Worm (Caenorhabditis elegans) whole organism, L1 larva: ENCODE measurements around the gene T22F3.12.
A peak's percentile ranks its signal among the peaks of the same experiment; 100 is the strongest.

Experiments used
- C34B4.2 ChIP-seq: sonication (generic microtip); optimal IDR thresholded peaks from 2 replicates; lab custom pipeline; 2017; ENCODE audit warnings: mild to moderate bottlenecking, missing genetic modification characterization, missing compliant biosample characterization
- dpl-1 ChIP-seq, 3 experiments: fragments of 150-350 bp in 2 of 3; sonication (generic microtip) in 1 of 3; optimal IDR thresholded peaks; 2 replicates each; lab custom pipeline; 2014 to 2017; ENCODE audit warnings: missing biosample characterization in 3 of 3, missing genetic modification characterization in 3 of 3, missing genetic modification reagents in 3 of 3
- hlh-17 ChIP-seq: fragments of 200-800 bp; sonication (Bioruptor generic); optimal IDR thresholded peaks from 2 replicates; lab custom pipeline; 2018; ENCODE audit warnings: missing genetic modification characterization, mild to moderate bottlenecking, missing compliant biosample characterization, moderate library complexity, borderline replicate concordance
- lin-39 ChIP-seq: fragments of 150-350 bp; optimal IDR thresholded peaks from 2 replicates; lab custom pipeline; 2014; ENCODE audit warnings: missing biosample characterization, missing genetic modification reagents, missing genetic modification characterization
- lsy-2 ChIP-seq, 2 experiments: fragments of 150-350 bp; optimal IDR thresholded peaks; 2 replicates each; lab custom pipeline; 2014; ENCODE audit warnings: missing biosample characterization in 2 of 2, missing genetic modification characterization in 2 of 2
- nhr-11 ChIP-seq: fragments of 150-350 bp; optimal IDR thresholded peaks from 2 replicates; lab custom pipeline; 2014; ENCODE audit warnings: missing biosample characterization, missing genetic modification characterization
- nhr-237 ChIP-seq: fragments of 150-350 bp; optimal IDR thresholded peaks from 2 replicates; lab custom pipeline; 2014; ENCODE audit warnings: missing biosample characterization, missing genetic modification characterization
- nhr-28 ChIP-seq: fragments of 150-350 bp; optimal IDR thresholded peaks from 2 replicates; lab custom pipeline; 2014; ENCODE audit warnings: missing biosample characterization, missing genetic modification characterization
- nhr-76 ChIP-seq: sonication (generic microtip); optimal IDR thresholded peaks from 2 replicates; lab custom pipeline; 2017; ENCODE audit warnings: missing biosample characterization, missing genetic modification characterization
- rnt-1 ChIP-seq: sonication (generic microtip); optimal IDR thresholded peaks from 2 replicates; lab custom pipeline; 2016; ENCODE audit warnings: mild to moderate bottlenecking, missing genetic modification characterization, moderate library complexity, missing compliant biosample characterization
- unc-62 ChIP-seq: fragments of 150-350 bp; optimal IDR thresholded peaks from 2 replicates; lab custom pipeline; 2014; ENCODE audit warnings: missing biosample characterization, missing genetic modification reagents, missing genetic modification characterization
- ztf-4 ChIP-seq: fragments of 150-350 bp; optimal IDR thresholded peaks from 2 replicates; lab custom pipeline; 2014; ENCODE audit warnings: missing biosample characterization, missing genetic modification characterization

DNA sequence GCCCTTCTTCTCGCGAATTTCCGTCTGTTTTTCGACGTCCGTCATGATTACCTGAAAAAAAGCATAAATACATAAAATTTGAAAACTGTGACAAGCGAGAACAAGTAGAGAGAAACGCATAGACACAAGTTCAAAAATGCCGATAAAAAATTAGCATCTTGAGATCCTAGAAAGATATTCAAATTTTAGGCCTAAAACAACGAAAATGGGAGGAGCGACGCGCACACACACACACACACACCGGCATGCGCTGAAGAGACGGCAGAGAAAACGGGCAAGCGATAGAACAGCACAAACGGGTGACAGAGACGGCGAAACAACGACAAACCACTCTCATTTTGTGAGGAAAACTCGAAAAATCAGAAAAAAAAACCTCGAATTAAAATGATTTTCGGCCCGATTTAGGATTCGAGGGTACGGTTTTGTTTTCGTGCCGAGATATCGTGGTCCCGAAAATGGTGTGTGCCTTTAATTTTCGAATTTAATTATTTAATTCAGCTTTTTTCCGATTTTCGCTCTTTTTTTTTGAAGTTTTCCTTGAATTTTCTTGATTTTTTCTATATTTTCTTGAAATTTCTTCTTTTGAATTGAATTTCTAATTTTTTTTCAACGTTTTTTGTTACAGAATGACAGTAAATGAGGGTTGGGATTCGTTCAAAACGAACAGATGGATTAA lies 5.8 kb downstream of the T22F3.12 start, which contains the start of the genes rpl-11.1 and T22F3.2:
- TF ChIP-seq dpl-1 (GFP tag; optimal IDR thresholded peaks at IDR 0.05; lab: Kevin White, UChicago) (peak in 1 of 3 experiments; percentile 26), lsy-2 (tag; optimal IDR thresholded peaks at IDR 0.05; lab: Kevin White, UChicago) (peak in 1 of 2 experiments; percentile 30), unc-62 (no peak), nhr-237 (tag; lab: Kevin White, UChicago) (no peak), C34B4.2 (tag; lab: Kevin White, UChicago) (no peak), hlh-17 (GFP tag; lab: Kevin White, UChicago) (no peak), nhr-28 (tag; lab: Kevin White, UChicago) (no peak), lin-39 (tag; lab: Kevin White, UChicago) (no peak), nhr-11 (tag; lab: Kevin White, UChicago) (no peak), nhr-76 (tag; lab: Kevin White, UChicago) (no peak), rnt-1 (tag; lab: Kevin White, UChicago) (peak; percentile 43), ztf-4 (tag; lab: Kevin White, UChicago) (no peak)
